Fruit fly (Drosophila melanogaster): ENCODE measurements around the gene Cpr65Eb.

DNA sequence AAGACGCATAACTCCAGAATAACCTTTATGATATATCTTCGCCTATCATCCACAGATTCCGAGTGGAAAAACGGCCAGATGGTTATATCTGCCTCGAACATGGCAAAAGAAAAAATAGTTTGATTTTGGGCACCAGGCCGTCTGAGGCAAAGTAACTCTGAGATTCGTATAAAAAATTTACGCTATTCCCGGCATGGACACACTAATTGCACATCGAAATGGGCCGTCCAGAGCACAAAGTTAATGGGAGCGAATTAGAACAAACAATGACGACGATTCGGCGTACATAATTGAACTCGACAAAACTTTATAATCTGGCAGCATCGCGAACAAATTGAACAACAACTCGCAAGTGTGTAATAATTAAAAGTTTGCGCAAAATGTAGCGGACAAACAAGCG is 19.5 kb downstream of the Cpr65Eb start, which contains the start of gene CG32391:
- TF ChIP-seq usp (GFP tag; optimal IDR thresholded peaks at IDR 0.05) (no peak), pan (optimal IDR thresholded peaks at IDR 0.05) (no peak), CG8478 (optimal IDR thresholded peaks at IDR 0.05) (no peak)
